Worm (Caenorhabditis elegans) whole organism, young adult: ENCODE data around the gene bbs-5.

Source experiments
- B0336.3 ChIP-seq: fragments of 200-800 bp; sonication (Bioruptor generic); IDR thresholded peaks from 2 replicates; pipeline ENCODE4 v1.3.6; 2022; ENCODE audit warnings: missing genetic modification characterization, missing compliant biosample characterization
- F10E7.11 ChIP-seq: sonication (generic microtip); optimal IDR thresholded peaks from 2 replicates; lab custom pipeline; 2017; ENCODE audit warnings: mild to moderate bottlenecking, missing genetic modification characterization, moderate library complexity, missing compliant biosample characterization
- F22D6.2 ChIP-seq: sonication (generic microtip); optimal IDR thresholded peaks from 2 replicates; lab custom pipeline; 2016; ENCODE audit warnings: mild to moderate bottlenecking, missing genetic modification characterization, missing compliant biosample characterization
- F33H1.4 ChIP-seq: fragments of 200-800 bp; sonication (Bioruptor generic); IDR thresholded peaks from 2 replicates; pipeline ENCODE4 v1.3.6; 2022; ENCODE audit warnings: missing genetic modification reagents, missing genetic modification characterization, missing compliant biosample characterization
- F37B4.10 ChIP-seq: fragments of 200-800 bp; sonication (Bioruptor generic); IDR thresholded peaks from 2 replicates; pipeline ENCODE4 v1.3.6; 2022; ENCODE audit warnings: missing genetic modification characterization, missing compliant biosample characterization
- F49E8.2 ChIP-seq: sonication (generic microtip); optimal IDR thresholded peaks from 3 replicates; lab custom pipeline; 2017; ENCODE audit warnings: missing genetic modification characterization, mild to moderate bottlenecking, missing compliant biosample characterization, antibody characterized with exemption, moderate library complexity; ENCODE audit not compliant: insufficient read depth
- F52B5.7 ChIP-seq: sonication (generic microtip); optimal IDR thresholded peaks from 2 replicates; lab custom pipeline; 2016; ENCODE audit warnings: mild to moderate bottlenecking, missing genetic modification characterization, missing compliant biosample characterization
- F55B11.4 ChIP-seq: sonication (generic microtip); optimal IDR thresholded peaks from 2 replicates; lab custom pipeline; 2016; ENCODE audit warnings: missing compliant biosample characterization, missing genetic modification characterization, borderline replicate concordance; ENCODE audit not compliant: insufficient read depth
- F57C9.4 ChIP-seq: sonication (generic microtip); optimal IDR thresholded peaks from 2 replicates; lab custom pipeline; 2017; ENCODE audit warnings: mild to moderate bottlenecking, missing genetic modification characterization, missing compliant biosample characterization
- K12H6.12 ChIP-seq: fragments of 200-800 bp; sonication (Bioruptor generic); optimal IDR thresholded peaks from 2 replicates; lab custom pipeline; 2018; ENCODE audit warnings: mild to moderate bottlenecking, missing genetic modification characterization, missing compliant biosample characterization
- Y95B8A.8 ChIP-seq: fragments of 200-800 bp; sonication (Bioruptor generic); IDR thresholded peaks from 2 replicates; pipeline ENCODE4 v1.3.6; 2022; ENCODE audit warnings: missing genetic modification reagents, missing genetic modification characterization, missing compliant biosample characterization
- ZK185.1 ChIP-seq: sonication (generic microtip); optimal IDR thresholded peaks from 2 replicates; lab custom pipeline; 2016; ENCODE audit warnings: mild to moderate bottlenecking, missing genetic modification characterization, missing compliant biosample characterization; ENCODE audit not compliant: poor library complexity, severe bottlenecking
- ccch-3 ChIP-seq: fragments of 200-800 bp; sonication (Bioruptor generic); optimal IDR thresholded peaks from 2 replicates; lab custom pipeline; 2018; ENCODE audit warnings: mild to moderate bottlenecking, missing genetic modification characterization, missing compliant biosample characterization
- cebp-1 ChIP-seq, 2 experiments: fragments of 200-800 bp in 1 of 2; sonication (Bioruptor generic) in 1 of 2; sonication (generic microtip) in 1 of 2; IDR thresholded peaks in 1 of 2; optimal IDR thresholded peaks in 1 of 2; 2 replicates each; pipeline versions ENCODE4 v1.3.6 to Lab custom; 2017 to 2022; ENCODE audit warnings: missing compliant biosample characterization in 2 of 2, missing genetic modification characterization in 2 of 2, mild to moderate bottlenecking in 1 of 2, missing genetic modification reagents in 1 of 2, moderate library complexity in 1 of 2
- ceh-27 ChIP-seq: fragments of 200-800 bp; sonication (Bioruptor generic); optimal IDR thresholded peaks from 2 replicates; lab custom pipeline; 2018; ENCODE audit warnings: mild to moderate bottlenecking, missing genetic modification characterization, moderate library complexity, missing compliant biosample characterization
- ceh-91 ChIP-seq: fragments of 200-800 bp; sonication (Bioruptor generic); IDR thresholded peaks from 2 replicates; pipeline ENCODE4 v1.3.6; 2022; ENCODE audit warnings: missing genetic modification reagents, missing genetic modification characterization, missing compliant biosample characterization
- efl-1 ChIP-seq: fragments of 150-350 bp; optimal IDR thresholded peaks from 2 replicates; lab custom pipeline; 2014; ENCODE audit warnings: missing biosample characterization, missing genetic modification reagents, missing genetic modification characterization
- egl-18 ChIP-seq: fragments of 200-800 bp; sonication (Bioruptor generic); IDR thresholded peaks from 2 replicates; pipeline ENCODE4 v1.3.6; 2022; ENCODE audit warnings: missing genetic modification reagents, missing genetic modification characterization, missing compliant biosample characterization
- ets-4 ChIP-seq: fragments of 200-800 bp; sonication (Bioruptor generic); optimal IDR thresholded peaks from 2 replicates; lab custom pipeline; 2018; ENCODE audit warnings: mild to moderate bottlenecking, missing genetic modification characterization, missing compliant biosample characterization
- gei-17 ChIP-seq: fragments of 200-800 bp; sonication (Bioruptor generic); optimal IDR thresholded peaks from 2 replicates; lab custom pipeline; 2018; ENCODE audit warnings: mild to moderate bottlenecking, missing genetic modification characterization, missing compliant biosample characterization
- him-1 ChIP-seq: sonication (generic microtip); optimal IDR thresholded peaks from 2 replicates; lab custom pipeline; 2016; ENCODE audit warnings: missing genotype, missing genetic modification reagents, missing genetic modification characterization, missing compliant biosample characterization
- hmg-20 ChIP-seq: fragments of 200-800 bp; sonication (Bioruptor generic); IDR thresholded peaks from 2 replicates; pipeline ENCODE4 v1.3.6; 2022; ENCODE audit warnings: missing genetic modification reagents, missing genetic modification characterization, missing compliant biosample characterization
- let-526 ChIP-seq: fragments of 200-800 bp; sonication (Bioruptor generic); IDR thresholded peaks from 2 replicates; pipeline ENCODE4 v1.3.6; 2022; ENCODE audit warnings: missing genetic modification reagents, missing genetic modification characterization, missing compliant biosample characterization
- lin-40 ChIP-seq: sonication (generic microtip); optimal IDR thresholded peaks from 2 replicates; lab custom pipeline; 2016; ENCODE audit warnings: missing genetic modification characterization, mild to moderate bottlenecking, missing compliant biosample characterization, missing genotype, missing genetic modification reagents
- madf-3 ChIP-seq: fragments of 200-800 bp; sonication (Bioruptor generic); IDR thresholded peaks from 2 replicates; pipeline ENCODE4 v1.3.6; 2022; ENCODE audit warnings: missing genetic modification reagents, missing genetic modification characterization, missing compliant biosample characterization
- madf-8 ChIP-seq: fragments of 200-800 bp; sonication (Bioruptor generic); conservative IDR thresholded peaks from 2 replicates; pipeline ENCODE4 v1.3.6; 2022; ENCODE audit warnings: missing genetic modification reagents, missing genetic modification characterization, missing compliant biosample characterization
- mcd-1 ChIP-seq: fragments of 200-800 bp; sonication (Bioruptor generic); IDR thresholded peaks from 2 replicates; pipeline ENCODE4 v1.3.6; 2022; ENCODE audit warnings: missing genetic modification reagents, missing genetic modification characterization, missing compliant biosample characterization
- mel-28 ChIP-seq: sonication (generic microtip); optimal IDR thresholded peaks from 2 replicates; lab custom pipeline; 2016; ENCODE audit warnings: borderline replicate concordance, mild to moderate bottlenecking, missing genetic modification characterization, missing compliant biosample characterization
- nfya-1 ChIP-seq: sonication (generic microtip); optimal IDR thresholded peaks from 2 replicates; lab custom pipeline; 2017; ENCODE audit warnings: antibody characterized with exemption, missing compliant biosample characterization, missing genetic modification characterization, borderline replicate concordance; ENCODE audit not compliant: insufficient read depth
- nfya-2 ChIP-seq: fragments of 200-800 bp; sonication (Bioruptor generic); IDR thresholded peaks from 2 replicates; pipeline ENCODE4 v1.3.6; 2022; ENCODE audit warnings: missing genetic modification reagents, missing genetic modification characterization, missing compliant biosample characterization
- nfyb-1 ChIP-seq: fragments of 200-800 bp; sonication (Bioruptor generic); IDR thresholded peaks from 2 replicates; pipeline ENCODE4 v1.3.6; 2022; ENCODE audit warnings: missing genetic modification reagents, missing genetic modification characterization, missing compliant biosample characterization
- nhr-120 ChIP-seq: fragments of 200-800 bp; sonication (Bioruptor generic); IDR thresholded peaks from 2 replicates; pipeline ENCODE4 v1.3.6; 2022; ENCODE audit warnings: missing genetic modification characterization, missing compliant biosample characterization
- nhr-27 ChIP-seq: fragments of 200-800 bp; sonication (Bioruptor generic); optimal IDR thresholded peaks from 2 replicates; lab custom pipeline; 2018; ENCODE audit warnings: mild to moderate bottlenecking, missing genetic modification characterization, moderate library complexity, missing compliant biosample characterization
- nhr-80 ChIP-seq: sonication (generic microtip); optimal IDR thresholded peaks from 2 replicates; lab custom pipeline; 2016; ENCODE audit warnings: missing genetic modification characterization, missing compliant biosample characterization
- pha-4 ChIP-seq: fragments of 150-350 bp; sonication (generic microtip); optimal IDR thresholded peaks from 2 replicates; lab custom pipeline; 2014; ENCODE audit warnings: missing biosample characterization, missing genetic modification reagents, missing genetic modification characterization
- snpc-1.3 ChIP-seq: sonication (generic microtip); optimal IDR thresholded peaks from 2 replicates; lab custom pipeline; 2017; ENCODE audit warnings: missing genetic modification characterization, mild to moderate bottlenecking, missing compliant biosample characterization, antibody characterized with exemption, moderate library complexity, missing genotype, missing genetic modification reagents; ENCODE audit not compliant: insufficient read depth
- snpc-3.4 ChIP-seq: sonication (generic microtip); optimal IDR thresholded peaks from 2 replicates; lab custom pipeline; 2017; ENCODE audit warnings: missing genetic modification characterization, mild to moderate bottlenecking, missing compliant biosample characterization, antibody characterized with exemption, moderate library complexity, missing genotype, missing genetic modification reagents
- somi-1 ChIP-seq: fragments of 200-800 bp; sonication (Bioruptor generic); optimal IDR thresholded peaks from 2 replicates; lab custom pipeline; 2018; ENCODE audit warnings: mild to moderate bottlenecking, missing genetic modification characterization, missing compliant biosample characterization
- zfh-2 ChIP-seq: fragments of 200-800 bp; sonication (Bioruptor generic); conservative IDR thresholded peaks from 2 replicates; pipeline ENCODE4 v1.3.6; 2022; ENCODE audit warnings: missing genetic modification reagents, missing genetic modification characterization, missing compliant biosample characterization
- ztf-18 ChIP-seq: sonication (generic microtip); optimal IDR thresholded peaks from 2 replicates; lab custom pipeline; 2016; ENCODE audit warnings: missing genotype, mild to moderate bottlenecking, missing genetic modification characterization, missing compliant biosample characterization
- ztf-25 ChIP-seq: fragments of 200-800 bp; sonication (Bioruptor generic); IDR thresholded peaks from 2 replicates; pipeline ENCODE4 v1.3.6; 2022; ENCODE audit warnings: missing genetic modification reagents, missing genetic modification characterization, missing compliant biosample characterization
- ztf-26 ChIP-seq: sonication (generic microtip); optimal IDR thresholded peaks from 2 replicates; lab custom pipeline; 2017; ENCODE audit warnings: missing genetic modification characterization, missing compliant biosample characterization
- ztf-3 ChIP-seq: fragments of 200-800 bp; sonication (Bioruptor generic); optimal IDR thresholded peaks from 2 replicates; lab custom pipeline; 2018; ENCODE audit warnings: mild to moderate bottlenecking, missing genetic modification characterization, missing compliant biosample characterization

The bbs-5 gene

ce11 chrIII:10290541-10290940 lies 29.0 kb upstream of the bbs-5 start:
- no peak for TF ChIP-seq efl-1 (GFP tag; lab: Kevin White, UChicago)
- TF ChIP-seq lin-40 (tag; lab: Kevin White, UChicago) = no peak
- TF ChIP-seq egl-18 (GFP tag; lab: Robert Waterston, UW) = no peak
- TF ChIP-seq nhr-80 = no peak
- TF ChIP-seq ztf-26 = peak; percentile 24
- TF ChIP-seq somi-1 (GFP tag; lab: Kevin White, UChicago) = peak; percentile 57
- no peak for TF ChIP-seq zfh-2 (GFP tag; lab: Robert Waterston, UW)
- no peak for TF ChIP-seq F55B11.4
- TF ChIP-seq ceh-27 = no peak
- no peak for TF ChIP-seq F10E7.11

- TF ChIP-seq ZK185.1 (tag; lab: Kevin White, UChicago) (no peak), F52B5.7 (tag; lab: Kevin White, UChicago) (no peak), F22D6.2 (tag; lab: Kevin White, UChicago) (no peak), B0336.3 (GFP tag; lab: Robert Waterston, UW) (no peak), ztf-3 (GFP tag; lab: Kevin White, UChicago) (no peak), ztf-25 (GFP tag; lab: Robert Waterston, UW) (no peak), ccch-3 (GFP tag; lab: Kevin White, UChicago) (no peak), gei-17 (GFP tag; lab: Kevin White, UChicago) (no peak), F37B4.10 (GFP tag; lab: Robert Waterston, UW) (no peak), ceh-91 (GFP tag; lab: Robert Waterston, UW) (no peak), nfya-2 (GFP tag; lab: Robert Waterston, UW) (no peak), Y95B8A.8 (GFP tag; lab: Robert Waterston, UW) (no peak), snpc-3.4 (tag; lab: Kevin White, UChicago) (no peak), cebp-1 (GFP tag; IDR thresholded peaks at IDR 0.05; lab: Robert Waterston, UW) (no peak), cebp-1 (tag; optimal IDR thresholded peaks at IDR 0.05; lab: Kevin White, UChicago) (no peak)
Observed at ce11 chrIII:10289790-10290189, 28.2 kb upstream of the bbs-5 start.

ce11 chrIII:10285623-10286022 lies 24.0 kb upstream of the bbs-5 start, which contains the start of gene K10G9.2:
Gene K10G9.2 (plus strand): TSS chrIII:10285923.
- TF ChIP-seq nhr-120 (GFP tag; lab: Robert Waterston, UW) (no peak), ztf-18 (tag; lab: Kevin White, UChicago) (no peak), F57C9.4 (tag; lab: Kevin White, UChicago) (no peak), nfya-1 (tag; lab: Kevin White, UChicago) (no peak), nhr-27 (tag; lab: Kevin White, UChicago) (no peak), snpc-1.3 (no peak), nfyb-1 (GFP tag; lab: Robert Waterston, UW) (no peak), F33H1.4 (GFP tag; lab: Robert Waterston, UW) (no peak), madf-3 (GFP tag; lab: Robert Waterston, UW) (no peak), him-1 (no peak)

ce11 chrIII:10284214-10284613 lies 22.6 kb upstream of the bbs-5 start:
- TF ChIP-seq ets-4 (no peak), F49E8.2 (no peak), madf-3 (GFP tag; lab: Robert Waterston, UW) (no peak), ceh-27 (peak; percentile 50), mel-28 (tag; lab: Kevin White, UChicago) (no peak), pha-4 (tag; lab: Kevin White, UChicago) (no peak), F55B11.4 (no peak), F57C9.4 (tag; lab: Kevin White, UChicago) (no peak), snpc-3.4 (tag; lab: Kevin White, UChicago) (no peak), mcd-1 (GFP tag; lab: Robert Waterston, UW) (peak; percentile 52), K12H6.12 (peak; percentile 85), Y95B8A.8 (GFP tag; lab: Robert Waterston, UW) (no peak), let-526 (GFP tag; lab: Robert Waterston, UW) (no peak), madf-8 (no peak), hmg-20 (GFP tag; lab: Robert Waterston, UW) (no peak), egl-18 (GFP tag; lab: Robert Waterston, UW) (no peak)
